Worm (Caenorhabditis elegans): ENCODE results near the gene grd-5.

grd-5 gene

DNA sequence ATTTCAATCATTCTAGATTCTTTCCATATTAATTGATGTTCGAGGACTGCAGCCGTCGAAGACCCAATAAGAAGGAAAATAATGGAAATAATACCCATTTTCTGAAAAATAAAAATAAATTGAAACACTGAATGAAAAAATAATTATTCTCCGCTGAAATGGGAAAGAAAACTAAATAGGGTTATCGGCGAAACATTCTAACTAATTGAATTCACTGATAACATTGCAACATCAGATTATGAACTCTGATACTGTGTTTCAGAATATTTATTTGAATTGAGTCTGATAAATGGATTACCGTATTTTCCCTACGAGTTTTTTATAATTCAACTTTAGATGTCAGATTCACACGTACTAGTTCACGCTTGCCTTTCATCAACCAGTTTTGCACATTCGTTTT, 24.3 kb downstream of the grd-5 start, which contains the start of gene asp-13:
Gene asp-13 (minus strand): TSS at position 101 of the 400 bp plus-strand sequence.
- TF ChIP-seq fos-1 (tag; optimal IDR thresholded peaks at IDR 0.05) (peak; percentile 38), sma-3 (GFP tag; optimal IDR thresholded peaks at IDR 0.05) (no peak)

DNA sequence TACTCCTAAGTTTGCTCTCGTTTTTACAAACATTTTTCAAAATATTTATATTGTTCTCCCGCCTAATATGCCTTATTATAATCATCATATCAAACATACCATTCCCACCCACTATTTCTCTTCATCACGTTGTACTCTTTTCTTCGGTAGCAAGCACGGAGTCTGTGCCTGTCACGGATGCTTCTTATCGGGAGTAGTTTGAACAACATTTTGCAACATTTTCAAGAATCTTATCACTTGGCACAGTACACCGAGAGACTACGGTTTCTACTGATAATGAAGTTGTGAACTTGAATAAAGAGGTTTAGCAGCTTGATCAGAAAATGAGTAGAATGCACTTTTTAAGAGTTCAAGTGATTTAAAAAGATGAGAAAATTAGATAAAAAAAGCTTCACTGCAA, 29.4 kb downstream of the grd-5 start:
- TF ChIP-seq sma-9 (GFP tag; optimal IDR thresholded peaks at IDR 0.05) (peak; percentile 70), sma-9 (tag; optimal IDR thresholded peaks at IDR 0.05) (no peak), nhr-11 (tag; optimal IDR thresholded peaks at IDR 0.05) (no peak), F13H6.1 (tag; optimal IDR thresholded peaks at IDR 0.05) (peak; percentile 61), crh-2 (tag; optimal IDR thresholded peaks at IDR 0.05) (peak; percentile 61), fos-1 (tag; optimal IDR thresholded peaks at IDR 0.05) (peak; percentile 98), nhr-21 (tag; optimal IDR thresholded peaks at IDR 0.05) (no peak), sma-3 (GFP tag; optimal IDR thresholded peaks at IDR 0.05) (peak; percentile 19)

DNA sequence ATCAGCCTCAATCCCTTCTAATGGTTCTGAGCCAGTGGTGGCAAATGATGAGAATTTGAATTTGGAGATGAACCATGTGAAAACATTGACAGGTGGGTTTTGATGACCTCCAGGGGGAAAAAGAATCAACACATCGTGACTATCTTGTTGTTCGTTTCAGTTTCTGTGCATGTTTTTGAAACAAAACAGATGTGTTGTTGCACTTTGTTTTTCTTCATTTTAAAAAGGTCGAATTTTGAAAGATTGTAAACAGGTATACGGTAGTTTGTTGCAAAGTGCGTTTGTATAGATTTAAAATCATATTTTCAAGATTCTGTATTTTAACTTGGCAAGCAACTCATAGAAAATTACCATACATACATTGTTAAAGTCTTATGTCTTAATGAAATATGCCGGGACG, 31.5 kb downstream of the grd-5 start:
- TF ChIP-seq nhr-12 (tag; optimal IDR thresholded peaks at IDR 0.05), result no peak
- TF ChIP-seq unc-55 (GFP tag; optimal IDR thresholded peaks at IDR 0.05), result no peak
- TF ChIP-seq C34F6.9 (tag; optimal IDR thresholded peaks at IDR 0.05), result no peak
- TF ChIP-seq nhr-25 (tag; optimal IDR thresholded peaks at IDR 0.05), result peak; percentile 36

DNA sequence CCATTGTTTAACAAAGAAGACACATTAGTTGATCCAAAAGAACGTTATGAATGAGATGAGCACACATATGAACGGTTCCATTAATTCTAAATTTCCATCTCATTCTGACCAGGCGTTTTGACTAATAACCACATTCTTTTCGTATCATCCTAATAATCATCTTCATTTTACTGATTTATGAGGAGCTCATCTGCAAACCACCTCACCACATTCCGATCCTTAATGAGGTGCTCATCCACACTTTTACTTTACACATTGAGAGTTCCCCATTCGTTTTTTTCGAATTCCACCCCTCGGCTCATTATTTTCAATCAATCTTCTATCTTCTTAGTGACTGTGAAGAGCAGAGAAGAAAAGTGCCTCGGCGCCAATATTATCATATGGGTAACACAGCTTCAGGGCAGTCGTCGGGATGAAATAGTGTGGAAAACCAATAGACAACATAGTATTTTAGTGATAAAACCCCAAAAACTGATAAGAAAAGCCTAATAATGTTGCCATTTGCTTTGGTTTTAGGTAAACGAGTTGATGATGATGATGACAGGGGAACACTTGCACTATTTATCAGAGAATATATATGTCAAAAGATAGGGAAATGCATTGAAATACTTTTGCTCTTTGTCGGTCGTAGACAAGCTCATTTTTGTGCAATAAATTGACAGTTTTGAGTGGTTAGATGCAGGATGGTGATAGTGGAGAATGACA, 32.3 kb downstream of the grd-5 start:
- TF ChIP-seq mdl-1 (tag; optimal IDR thresholded peaks at IDR 0.05) (no peak), elt-3 (tag; optimal IDR thresholded peaks at IDR 0.05) (no peak), F13H6.1 (tag; optimal IDR thresholded peaks at IDR 0.05) (peak; percentile 70), lsy-2 (tag; optimal IDR thresholded peaks at IDR 0.05) (peak in 1 of 2 experiments; percentile 1), crh-2 (tag; optimal IDR thresholded peaks at IDR 0.05) (peak; percentile 59), Y55F3AM.14 (GFP tag; optimal IDR thresholded peaks at IDR 0.05) (no peak), dmd-4 (tag; optimal IDR thresholded peaks at IDR 0.05) (no peak), gmeb-1 (tag; optimal IDR thresholded peaks at IDR 0.05) (peak; percentile 12), fos-1 (tag; optimal IDR thresholded peaks at IDR 0.05) (peak; percentile 98), sma-3 (GFP tag; optimal IDR thresholded peaks at IDR 0.05) (peak; percentile 33), nhr-23 (tag; optimal IDR thresholded peaks at IDR 0.05) (no peak), sma-9 (GFP tag; optimal IDR thresholded peaks at IDR 0.05) (peak; percentile 87), sma-9 (tag; optimal IDR thresholded peaks at IDR 0.05) (no peak), skn-1 (tag; optimal IDR thresholded peaks at IDR 0.05) (peak; percentile 93)

DNA sequence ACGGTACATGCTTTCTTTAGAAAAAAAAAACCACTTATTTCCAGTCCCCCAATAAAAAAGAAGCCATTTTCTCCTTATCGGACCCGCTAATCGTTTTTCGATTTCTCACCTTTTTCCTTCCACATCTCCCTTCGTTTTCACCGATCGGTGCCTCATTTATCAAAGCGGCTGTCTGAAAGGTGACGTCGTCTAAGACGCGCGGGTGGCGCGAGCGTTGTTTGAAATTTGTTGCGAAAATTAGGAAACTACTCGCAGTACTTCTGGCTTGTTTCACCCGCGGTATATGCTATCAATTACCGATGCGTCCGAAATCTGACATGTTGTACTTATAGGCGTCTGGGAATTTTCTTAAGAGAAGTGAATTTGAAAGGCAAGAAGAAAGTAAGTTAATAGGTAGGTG, 33.3 kb downstream of the grd-5 start:
- TF ChIP-seq lsy-2 (tag; optimal IDR thresholded peaks at IDR 0.05) (no peak), lin-39 (tag; optimal IDR thresholded peaks at IDR 0.05) (no peak), nhr-77 (tag; optimal IDR thresholded peaks at IDR 0.05) (no peak), nhr-23 (tag; optimal IDR thresholded peaks at IDR 0.05) (no peak), mdl-1 (tag; optimal IDR thresholded peaks at IDR 0.05) (no peak), nhr-21 (tag; optimal IDR thresholded peaks at IDR 0.05) (peak; percentile 42), R02D3.7 (tag; optimal IDR thresholded peaks at IDR 0.05) (no peak), ZK546.5 (tag; optimal IDR thresholded peaks at IDR 0.05) (no peak), nhr-10 (tag; optimal IDR thresholded peaks at IDR 0.05) (no peak), C34F6.9 (tag; optimal IDR thresholded peaks at IDR 0.05) (no peak), dmd-4 (tag; optimal IDR thresholded peaks at IDR 0.05) (no peak), unc-39 (tag; optimal IDR thresholded peaks at IDR 0.05) (no peak), ceh-16 (tag; optimal IDR thresholded peaks at IDR 0.05) (peak; percentile 78), blmp-1 (tag; optimal IDR thresholded peaks at IDR 0.05; ENCODE audit: insufficient read depth) (peak; percentile 70), unc-62 (GFP tag; optimal IDR thresholded peaks at IDR 0.05) (no peak), sma-3 (GFP tag; optimal IDR thresholded peaks at IDR 0.05) (no peak), egl-27 (tag; optimal IDR thresholded peaks at IDR 0.05) (peak; percentile 45), alr-1 (tag; optimal IDR thresholded peaks at IDR 0.05) (no peak), crh-2 (tag; optimal IDR thresholded peaks at IDR 0.05) (no peak), skn-1 (tag; optimal IDR thresholded peaks at IDR 0.05) (no peak), sma-9 (GFP tag; optimal IDR thresholded peaks at IDR 0.05) (peak; percentile 70), sma-9 (tag; optimal IDR thresholded peaks at IDR 0.05) (no peak), nhr-11 (tag; optimal IDR thresholded peaks at IDR 0.05) (no peak), aly-2 (tag; optimal IDR thresholded peaks at IDR 0.05) (no peak), fos-1 (tag; optimal IDR thresholded peaks at IDR 0.05) (no peak), lin-13 (GFP tag; optimal IDR thresholded peaks at IDR 0.05) (no peak), nhr-129 (tag; optimal IDR thresholded peaks at IDR 0.05) (no peak), ama-1 (optimal IDR thresholded peaks at IDR 0.05) (no peak), nhr-25 (tag; optimal IDR thresholded peaks at IDR 0.05) (peak; percentile 27), elt-1 (tag; optimal IDR thresholded peaks at IDR 0.05) (no peak), gmeb-1 (tag; optimal IDR thresholded peaks at IDR 0.05) (no peak), nhr-12 (tag; optimal IDR thresholded peaks at IDR 0.05) (no peak), elt-3 (tag; optimal IDR thresholded peaks at IDR 0.05) (no peak), mab-5 (tag; optimal IDR thresholded peaks at IDR 0.05) (peak; percentile 33)

All from whole organism, L2 larva.